Worm (Caenorhabditis elegans): Measurements from ENCODE around the gene clc-26.
A peak's percentile ranks its signal among the peaks of the same experiment; 100 is the strongest.

clc-26 gene

DNA sequence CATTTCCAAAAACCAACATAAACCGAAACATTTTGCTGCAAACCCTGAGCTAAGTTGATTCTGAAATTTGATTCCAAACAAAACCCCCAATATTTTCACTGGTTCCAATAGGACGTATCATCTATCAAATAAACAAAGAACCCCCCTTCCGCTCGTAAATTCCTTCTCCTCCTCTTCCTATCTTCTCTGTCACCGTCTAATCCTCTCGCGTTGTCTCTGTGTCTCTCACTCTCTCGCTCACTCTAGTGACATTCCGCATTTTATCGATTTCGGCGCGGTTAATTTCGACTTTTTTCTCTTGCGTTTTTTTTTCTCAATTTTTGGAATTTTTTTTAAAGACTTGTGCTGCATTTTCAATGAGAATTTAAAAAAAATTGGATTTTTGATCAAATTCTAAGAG lies 48.9 kb downstream of the clc-26 start:
- peak; percentile 70 for TF ChIP-seq T22C8.4 (GFP tag; IDR thresholded peaks at IDR 0.05)
- TF ChIP-seq flt-1 (GFP tag; IDR thresholded peaks at IDR 0.05): no peak
- TF ChIP-seq ztf-23 (GFP tag; IDR thresholded peaks at IDR 0.05): no peak
- TF ChIP-seq klf-2 (GFP tag; conservative IDR thresholded peaks at IDR 0.05): no peak
- TF ChIP-seq med-1 (GFP tag; optimal IDR thresholded peaks at IDR 0.05; ENCODE audit: insufficient read depth): no peak
- no peak for TF ChIP-seq ztf-29 (GFP tag; IDR thresholded peaks at IDR 0.05)
- no peak for TF ChIP-seq cog-1 (tag; optimal IDR thresholded peaks at IDR 0.05)

DNA sequence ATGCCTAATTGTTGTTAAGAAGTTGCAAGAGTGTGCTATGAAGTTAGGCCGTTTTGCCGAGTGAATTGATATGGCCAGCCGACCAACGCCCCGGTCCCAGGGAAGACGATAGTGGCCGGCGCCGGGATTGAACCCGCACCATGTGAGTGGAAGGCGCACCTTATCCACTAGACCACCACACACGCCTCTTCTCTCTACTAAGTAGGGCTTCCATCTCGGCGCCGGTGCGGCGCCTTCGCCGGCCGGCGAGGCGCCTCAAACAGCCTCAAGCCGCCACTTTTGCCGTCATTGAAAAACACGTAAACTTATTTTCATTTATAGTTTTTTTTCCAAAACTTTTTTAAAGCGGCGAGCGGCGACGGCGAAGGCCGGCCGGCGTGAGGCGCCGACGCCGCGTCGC lies 52.0 kb downstream of the clc-26 start:
- TF ChIP-seq med-1 (GFP tag; optimal IDR thresholded peaks at IDR 0.05; ENCODE audit: insufficient read depth): no peak
- 0 out of 2 replicates have a peak, but pooled peaks have one; percentile 15 for TF ChIP-seq flt-1 (GFP tag; IDR thresholded peaks at IDR 0.05)

Data from whole organism, midembryonic.